Worm (Caenorhabditis elegans) whole organism, L4/young adult: ENCODE results near the gene tag-164.

Experiments used
- W03F9.2 ChIP-seq: fragments of 150-350 bp; optimal IDR thresholded peaks from 2 replicates; lab custom pipeline; 2014; ENCODE audit warnings: missing biosample characterization, missing genetic modification characterization
- dao-5 ChIP-seq: sonication (generic microtip); optimal IDR thresholded peaks from 2 replicates; lab custom pipeline; 2016; ENCODE audit warnings: missing genotype, missing genetic modification characterization, moderate library complexity, missing compliant biosample characterization
- him-1 ChIP-seq: sonication (generic microtip); optimal IDR thresholded peaks from 2 replicates; lab custom pipeline; 2016; ENCODE audit warnings: missing genotype, missing genetic modification reagents, missing genetic modification characterization, missing compliant biosample characterization

DNA sequence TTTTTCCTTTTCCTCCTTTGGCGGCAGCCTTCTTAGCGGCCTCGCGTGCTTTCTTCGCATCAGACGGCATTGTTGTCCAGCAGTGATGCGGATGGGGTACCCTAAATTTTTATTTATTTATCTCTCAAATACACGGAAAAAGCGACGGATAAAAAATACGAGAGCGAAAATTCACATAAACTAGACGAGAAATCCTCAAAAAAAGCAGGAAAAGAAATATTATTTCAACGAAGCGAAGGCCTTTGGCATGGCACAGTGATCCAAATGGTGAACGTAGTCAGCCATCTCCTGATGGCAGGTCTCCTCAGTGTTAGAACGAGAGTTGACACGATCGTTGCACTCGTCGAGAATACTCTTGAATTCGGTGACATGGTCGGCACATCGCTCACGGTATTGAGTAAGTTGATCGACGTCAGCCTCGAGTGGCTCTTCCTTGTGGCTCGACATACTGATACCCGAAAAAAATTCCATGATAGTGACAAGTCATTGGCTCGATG is 2.8 kb downstream of the tag-164 start, which contains the start of the genes abcf-2 and T27E9.2:
- TF ChIP-seq W03F9.2 (tag; lab: Kevin White, UChicago) (no peak), dao-5 (tag; lab: Kevin White, UChicago) (no peak), him-1 (tag; lab: Kevin White, UChicago) (no peak)
